Fruit fly (Drosophila melanogaster) whole organism, embryonic: ENCODE results near the gene inaE.
A peak's percentile ranks its signal among the peaks of the same experiment; 100 is the strongest.

Experiments
- Asciz ChIP-seq: fragments of 200-800 bp; sonication (Bioruptor generic); optimal IDR thresholded peaks from 2 replicates; lab custom pipeline; 2017; ENCODE audit warnings: missing biosample characterization, mild to moderate bottlenecking, missing genetic modification characterization, missing genetic modification reagents
- B-H2 ChIP-seq: fragments of 200-800 bp; sonication (Bioruptor generic); optimal IDR thresholded peaks from 2 replicates; lab custom pipeline; 2018; ENCODE audit warnings: missing biosample characterization, mild to moderate bottlenecking, missing genetic modification characterization
- BEAF-32 ChIP-seq: fragments of 200-800 bp; sonication (Bioruptor generic); optimal IDR thresholded peaks from 3 replicates; lab custom pipeline; 2017; ENCODE audit warnings: missing biosample characterization, missing genetic modification characterization, mild to moderate bottlenecking, moderate library complexity, missing genetic modification reagents
- CG10366 ChIP-seq: fragments of 200-800 bp; sonication (Bioruptor generic); IDR thresholded peaks from 2 replicates; pipeline ENCODE4 v1.3.6; 2022; ENCODE audit warnings: missing biosample characterization, missing genetic modification characterization
- CG34376 ChIP-seq: fragments of 200-800 bp; sonication (Bioruptor generic); optimal IDR thresholded peaks from 2 replicates; lab custom pipeline; 2018; ENCODE audit warnings: missing biosample characterization, mild to moderate bottlenecking, missing genetic modification characterization
- CG5180 ChIP-seq: fragments of 200-800 bp; sonication (Bioruptor generic); optimal IDR thresholded peaks from 3 replicates; lab custom pipeline; 2017; ENCODE audit warnings: missing biosample characterization, missing genetic modification characterization, mild to moderate bottlenecking, moderate library complexity, missing genetic modification reagents
- CG7271 ChIP-seq: fragments of 200-800 bp; sonication (Bioruptor generic); optimal IDR thresholded peaks from 2 replicates; lab custom pipeline; 2018; ENCODE audit warnings: missing biosample characterization, mild to moderate bottlenecking, missing genetic modification characterization, moderate library complexity
- CG7745 ChIP-seq: fragments of 200-800 bp; sonication (Bioruptor generic); optimal IDR thresholded peaks from 2 replicates; lab custom pipeline; 2018; ENCODE audit warnings: missing biosample characterization, mild to moderate bottlenecking, missing genetic modification characterization, moderate library complexity
- CG8765 ChIP-seq: fragments of 200-800 bp; sonication (Bioruptor generic); IDR thresholded peaks from 2 replicates; pipeline ENCODE4 v1.3.6; 2022; ENCODE audit warnings: missing biosample characterization, missing genetic modification characterization
- CHES-1-like ChIP-seq: fragments of 200-800 bp; sonication (Bioruptor generic); optimal IDR thresholded peaks from 2 replicates; lab custom pipeline; 2016; ENCODE audit warnings: missing biosample characterization, missing genetic modification characterization
- CTCF ChIP-seq: fragments of 200-800 bp; sonication (Bioruptor generic); optimal IDR thresholded peaks from 2 replicates; lab custom pipeline; 2017; ENCODE audit warnings: missing biosample characterization, mild to moderate bottlenecking, missing genetic modification characterization, moderate library complexity
- CkIIα-i1 ChIP-seq: fragments of 200-800 bp; sonication (Bioruptor generic); IDR thresholded peaks from 2 replicates; pipeline ENCODE4 v1.3.6; 2022; ENCODE audit warnings: missing biosample characterization, missing genetic modification characterization
- Dref ChIP-seq: fragments of 200-800 bp; sonication (Bioruptor generic); IDR thresholded peaks from 2 replicates; pipeline ENCODE4 v1.3.6; 2022; ENCODE audit warnings: missing biosample characterization, missing genetic modification characterization
- GATAe ChIP-seq: fragments of 200-800 bp; sonication (Bioruptor generic); conservative IDR thresholded peaks from 2 replicates; pipeline ENCODE4 v1.3.6; 2022; ENCODE audit warnings: missing biosample characterization, missing genetic modification characterization
- H15 ChIP-seq: fragments of 200-800 bp; sonication (Bioruptor generic); IDR thresholded peaks from 3 replicates; pipeline ENCODE4 v1.3.6; 2022; ENCODE audit warnings: missing biosample characterization, missing genetic modification characterization
- HLH3B ChIP-seq: fragments of 200-800 bp; sonication (Bioruptor generic); IDR thresholded peaks from 2 replicates; pipeline ENCODE4 v1.3.6; 2022; ENCODE audit warnings: missing biosample characterization, missing genetic modification characterization
- HLH54F ChIP-seq: fragments of 200-800 bp; sonication (Bioruptor generic); optimal IDR thresholded peaks from 3 replicates; lab custom pipeline; 2016; ENCODE audit warnings: missing biosample characterization, missing genetic modification characterization
- Hand ChIP-seq: fragments of 200-800 bp; sonication (Bioruptor generic); optimal IDR thresholded peaks from 2 replicates; lab custom pipeline; 2017; ENCODE audit warnings: mild to moderate bottlenecking, missing biosample characterization, missing genetic modification reagents, missing genetic modification characterization
- MESR4 ChIP-seq: fragments of 200-800 bp; sonication (Bioruptor generic); optimal IDR thresholded peaks from 2 replicates; lab custom pipeline; 2018; ENCODE audit warnings: missing biosample characterization, mild to moderate bottlenecking, missing genetic modification characterization, moderate library complexity
- MTF-1 ChIP-seq: fragments of 200-800 bp; sonication (Bioruptor generic); optimal IDR thresholded peaks from 2 replicates; lab custom pipeline; 2018; ENCODE audit warnings: missing biosample characterization, mild to moderate bottlenecking, missing genetic modification characterization, borderline replicate concordance
- Nf-YB ChIP-seq: fragments of 200-800 bp; sonication (Bioruptor generic); optimal IDR thresholded peaks from 3 replicates; lab custom pipeline; 2019; ENCODE audit warnings: missing biosample characterization, mild to moderate bottlenecking, missing genetic modification characterization, moderate library complexity
- Ptx1 ChIP-seq: fragments of 200-800 bp; sonication (Bioruptor generic); IDR thresholded peaks from 2 replicates; pipeline ENCODE4 v1.3.6; 2022; ENCODE audit warnings: missing biosample characterization, missing genetic modification characterization
- Vsx1 ChIP-seq: fragments of 200-800 bp; sonication (Bioruptor generic); optimal IDR thresholded peaks from 2 replicates; lab custom pipeline; 2017; ENCODE audit warnings: missing biosample characterization, mild to moderate bottlenecking, missing genetic modification characterization, missing genetic modification reagents
- amos ChIP-seq: fragments of 200-800 bp; sonication (Bioruptor generic); IDR thresholded peaks from 2 replicates; pipeline ENCODE4 v1.3.6; 2022; ENCODE audit warnings: missing biosample characterization, missing genetic modification characterization; ENCODE audit not compliant: partially characterized antibody
- ap ChIP-seq: fragments of 200-800 bp; sonication (Bioruptor generic); IDR thresholded peaks from 2 replicates; pipeline ENCODE4 v1.3.6; 2022; ENCODE audit warnings: missing biosample characterization, missing genetic modification characterization
- caup ChIP-seq: fragments of 200-800 bp; sonication (Bioruptor generic); optimal IDR thresholded peaks from 3 replicates; lab custom pipeline; 2017; ENCODE audit warnings: missing biosample characterization, mild to moderate bottlenecking, missing genetic modification characterization, moderate library complexity; ENCODE audit not compliant: severe bottlenecking
- crol ChIP-seq: fragments of 200-800 bp; sonication (Bioruptor generic); IDR thresholded peaks from 2 replicates; pipeline ENCODE4 v1.3.6; 2022; ENCODE audit warnings: missing biosample characterization, missing genetic modification characterization
- crp ChIP-seq, 2 experiments: fragments of 200-800 bp; sonication (Bioruptor generic); optimal IDR thresholded peaks; 2 replicates in 1 of 2; 3 replicates in 1 of 2; lab custom pipeline; 2017; ENCODE audit warnings: missing biosample characterization in 2 of 2, missing genetic modification characterization in 2 of 2, mild to moderate bottlenecking in 1 of 2, moderate library complexity in 1 of 2
- disco-r ChIP-seq: fragments of 200-800 bp; sonication (Bioruptor generic); optimal IDR thresholded peaks from 2 replicates; lab custom pipeline; 2016; ENCODE audit warnings: missing biosample characterization, missing genetic modification characterization
- dpn ChIP-seq, 2 experiments: fragments of 200-800 bp; sonication (Bioruptor generic); optimal IDR thresholded peaks; 3 replicates each; lab custom pipeline; 2016; ENCODE audit warnings: missing biosample characterization in 2 of 2, missing genetic modification characterization in 2 of 2
- ems ChIP-seq: fragments of 200-800 bp; sonication (Bioruptor generic); optimal IDR thresholded peaks from 3 replicates; lab custom pipeline; 2016; ENCODE audit warnings: missing biosample characterization, missing genetic modification characterization
- exex ChIP-seq: fragments of 200-800 bp; sonication (Bioruptor generic); optimal IDR thresholded peaks from 4 replicates; lab custom pipeline; 2018; ENCODE audit warnings: missing biosample characterization, mild to moderate bottlenecking, missing genetic modification characterization, moderate library complexity
- grn ChIP-seq: fragments of 200-800 bp; sonication (Bioruptor generic); optimal IDR thresholded peaks from 3 replicates; lab custom pipeline; 2017; ENCODE audit warnings: missing biosample characterization, missing genetic modification characterization
- h ChIP-seq: fragments of >200 bp; optimal IDR thresholded peaks from 2 replicates; lab custom pipeline; 2017
- hbn ChIP-seq: fragments of 200-800 bp; sonication (Bioruptor generic); IDR thresholded peaks from 2 replicates; pipeline ENCODE4 v1.3.6; 2022; ENCODE audit warnings: missing biosample characterization, missing genetic modification characterization; ENCODE audit not compliant: partially characterized antibody
- knrl ChIP-seq: fragments of 200-800 bp; sonication (Bioruptor generic); IDR thresholded peaks from 3 replicates; pipeline ENCODE4 v1.3.6; 2022; ENCODE audit warnings: missing biosample characterization, missing genetic modification characterization; ENCODE audit not compliant: partially characterized antibody
- mirr ChIP-seq: fragments of 200-800 bp; sonication (Bioruptor generic); optimal IDR thresholded peaks from 3 replicates; lab custom pipeline; 2018; ENCODE audit warnings: missing biosample characterization, mild to moderate bottlenecking, missing genetic modification characterization
- nerfin-1 ChIP-seq: fragments of 200-800 bp; sonication (Bioruptor generic); optimal IDR thresholded peaks from 3 replicates; lab custom pipeline; 2019; ENCODE audit warnings: missing biosample characterization, mild to moderate bottlenecking, missing genetic modification characterization, moderate library complexity
- nerfin-2 ChIP-seq: fragments of 200-800 bp; sonication (Bioruptor generic); IDR thresholded peaks from 2 replicates; pipeline ENCODE4 v1.3.6; 2022; ENCODE audit warnings: missing biosample characterization, missing genetic modification characterization; ENCODE audit not compliant: partially characterized antibody
- row ChIP-seq: fragments of 200-800 bp; sonication (Bioruptor generic); IDR thresholded peaks from 3 replicates; pipeline ENCODE4 v1.3.6; 2022; ENCODE audit warnings: missing biosample characterization, missing genetic modification characterization
- sug ChIP-seq: fragments of 200-800 bp; optimal IDR thresholded peaks from 2 replicates; lab custom pipeline; 2019; ENCODE audit warnings: missing biosample characterization, mild to moderate bottlenecking, missing genetic modification characterization, moderate library complexity
- twi ChIP-seq: fragments of 200-800 bp; optimal IDR thresholded peaks from 2 replicates; lab custom pipeline; 2019; ENCODE audit warnings: missing biosample characterization, mild to moderate bottlenecking, missing genetic modification characterization, moderate library complexity
- wdn ChIP-seq: fragments of 200-800 bp; sonication (Bioruptor generic); IDR thresholded peaks from 2 replicates; pipeline ENCODE4 v1.3.6; 2022; ENCODE audit warnings: missing biosample characterization, missing genetic modification characterization
- zen ChIP-seq: fragments of 200-800 bp; sonication (Bioruptor generic); optimal IDR thresholded peaks from 3 replicates; lab custom pipeline; 2018; ENCODE audit warnings: missing biosample characterization, mild to moderate bottlenecking, missing genetic modification characterization, moderate library complexity
- zen2 ChIP-seq: fragments of 200-800 bp; sonication (Bioruptor generic); IDR thresholded peaks from 3 replicates; pipeline ENCODE4 v1.3.6; 2022; ENCODE audit warnings: missing biosample characterization, missing genetic modification characterization; ENCODE audit not compliant: partially characterized antibody

inaE gene

dm6 chrX:13740062-13740461 is 43.5 kb upstream of the inaE start (continued):
- no peak for TF ChIP-seq BEAF-32 (GFP tag; lab: Kevin White, UChicago)
- TF ChIP-seq CG8765 = peak; percentile 69
- TF ChIP-seq ap = peak; percentile 48
- peak; percentile 32 for TF ChIP-seq MESR4 (GFP tag; lab: Kevin White, UChicago)
- TF ChIP-seq zen (tag; lab: Kevin White, UChicago) = no peak
- no peak for TF ChIP-seq CTCF (GFP tag; lab: Kevin White, UChicago)
- peak; percentile 8 for TF ChIP-seq Asciz (GFP tag; lab: Kevin White, UChicago)
- peak; percentile 69 to 89 for TF ChIP-seq dpn (GFP tag; optimal IDR thresholded peaks at IDR 0.05; lab: Kevin White, UChicago)
- no peak for TF ChIP-seq Nf-YB (GFP tag; lab: Kevin White, UChicago)
- peak; percentile 88 for TF ChIP-seq B-H2
- peak; percentile 83 for TF ChIP-seq CHES-1-like (GFP tag; lab: Kevin White, UChicago)
- no peak for TF ChIP-seq disco-r (GFP tag; lab: Kevin White, UChicago)
- TF ChIP-seq wdn (GFP tag; lab: Robert Waterston, UW) = peak; percentile 65
- TF ChIP-seq Ptx1 (GFP tag; lab: Robert Waterston, UW) = peak; percentile 86
- no peak for TF ChIP-seq nerfin-2 (GFP tag; lab: Robert Waterston, UW)
- TF ChIP-seq CkIIα-i1 (GFP tag; lab: Robert Waterston, UW) = no peak
- 0 out of 2 replicates have a peak, but pooled peaks have one; percentile 15 for TF ChIP-seq crol (GFP tag; lab: Robert Waterston, UW)
- peak; percentile 80 for TF ChIP-seq caup (GFP tag; lab: Kevin White, UChicago)
- no peak for TF ChIP-seq hbn
- TF ChIP-seq Dref (GFP tag; lab: Robert Waterston, UW) = no peak
- TF ChIP-seq Hand = peak; percentile 54
- TF ChIP-seq CG7271 (tag; lab: Kevin White, UChicago) = no peak
- TF ChIP-seq H15 (GFP tag; lab: Robert Waterston, UW) = peak; percentile 83
- no peak for TF ChIP-seq amos (GFP tag; lab: Robert Waterston, UW)
- TF ChIP-seq MTF-1 (GFP tag; lab: Kevin White, UChicago) = peak; percentile 75
- TF ChIP-seq zen2 (GFP tag; lab: Robert Waterston, UW) = no peak
- TF ChIP-seq crp (GFP tag; optimal IDR thresholded peaks at IDR 0.05; lab: Kevin White, UChicago) = no peak
- TF ChIP-seq ems (GFP tag; lab: Kevin White, UChicago) = peak; percentile 42
- peak; percentile 82 for TF ChIP-seq CG10366 (GFP tag; lab: Robert Waterston, UW)
- TF ChIP-seq HLH54F (GFP tag; lab: Kevin White, UChicago) = peak; percentile 84
- TF ChIP-seq row (GFP tag; lab: Robert Waterston, UW) = peak; percentile 91
- no peak for TF ChIP-seq CG7745 (tag; lab: Kevin White, UChicago)
- TF ChIP-seq h (lab: Kevin White, UChicago) = no peak
- TF ChIP-seq HLH3B (GFP tag; lab: Robert Waterston, UW) = peak; percentile 84
- TF ChIP-seq CG5180 (GFP tag; lab: Kevin White, UChicago) = peak; percentile 67
- TF ChIP-seq nerfin-1 (tag; lab: Kevin White, UChicago) = peak; percentile 33
- TF ChIP-seq, all 482 proteins: peak for 344

- TF ChIP-seq grn (GFP tag; lab: Kevin White, UChicago) (peak; percentile 15), CG34376 (GFP tag; lab: Kevin White, UChicago) (peak; percentile 16), GATAe (GFP tag; lab: Robert Waterston, UW) (peak; percentile 16; the same call in 1 of the 2 replicates), knrl (GFP tag; lab: Robert Waterston, UW) (no peak), twi (tag; lab: Kevin White, UChicago) (no peak), exex (tag; lab: Kevin White, UChicago) (peak; percentile 92), sug (tag; lab: Kevin White, UChicago) (peak; percentile 11), mirr (peak; percentile 26), Vsx1 (peak; percentile 63)
- TF ChIP-seq, all 482 proteins: peak for 7
Measured at dm6 chrX:13740992-13741391, 42.5 kb upstream of the inaE start.
